Worm (Caenorhabditis elegans) whole organism, mixed stage, embryonic: ENCODE results near the gene algn-2.
A peak's percentile ranks its signal among the peaks of the same experiment; 100 is the strongest.

Experiments
- M03D4.4 ChIP-seq: sonication (generic microtip); optimal IDR thresholded peaks from 2 replicates; lab custom pipeline; 2017; ENCODE audit warnings: mild to moderate bottlenecking, missing genetic modification characterization, missing compliant biosample characterization
- ceh-39 ChIP-seq: fragments of 150-350 bp; optimal IDR thresholded peaks from 2 replicates; lab custom pipeline; 2014; ENCODE audit warnings: missing biosample characterization, missing genetic modification characterization
- ceh-43 ChIP-seq: fragments of 200-800 bp; sonication (Bioruptor generic); optimal IDR thresholded peaks from 2 replicates; lab custom pipeline; 2018; ENCODE audit warnings: mild to moderate bottlenecking, missing genetic modification characterization, moderate library complexity, missing compliant biosample characterization
- ceh-83 ChIP-seq: fragments of 200-800 bp; sonication (Bioruptor generic); optimal IDR thresholded peaks from 2 replicates; lab custom pipeline; 2018; ENCODE audit warnings: mild to moderate bottlenecking, missing genetic modification characterization, missing compliant biosample characterization
- ces-1 ChIP-seq: fragments of 150-350 bp; optimal IDR thresholded peaks from 2 replicates; lab custom pipeline; 2014; ENCODE audit warnings: missing biosample characterization, missing genetic modification reagents, missing genetic modification characterization
- cnd-1 ChIP-seq: fragments of 200-800 bp; sonication (Bioruptor generic); optimal IDR thresholded peaks from 2 replicates; lab custom pipeline; 2018; ENCODE audit warnings: mild to moderate bottlenecking, missing genetic modification characterization, missing compliant biosample characterization
- drap-1 ChIP-seq: fragments of 200-800 bp; sonication (Bioruptor generic); optimal IDR thresholded peaks from 3 replicates; lab custom pipeline; 2018; ENCODE audit warnings: mild to moderate bottlenecking, missing genetic modification characterization, missing compliant biosample characterization
- lin-13 ChIP-seq: fragments of 150-350 bp; optimal IDR thresholded peaks from 2 replicates; lab custom pipeline; 2014; ENCODE audit warnings: missing biosample characterization, missing genetic modification characterization
- lsy-2 ChIP-seq: fragments of 150-350 bp; optimal IDR thresholded peaks from 2 replicates; lab custom pipeline; 2014; ENCODE audit warnings: missing biosample characterization, missing genetic modification characterization
- mab-5 ChIP-seq: fragments of 150-350 bp; optimal IDR thresholded peaks from 2 replicates; lab custom pipeline; 2014; ENCODE audit warnings: missing biosample characterization, missing genetic modification characterization
- mep-1 ChIP-seq: fragments of 150-350 bp; optimal IDR thresholded peaks from 2 replicates; lab custom pipeline; 2017; ENCODE audit warnings: missing biosample characterization, missing genetic modification reagents, missing genetic modification characterization, inconsistent platforms
- mls-2 ChIP-seq: sonication (generic microtip); optimal IDR thresholded peaks from 2 replicates; lab custom pipeline; 2016; ENCODE audit warnings: mild to moderate bottlenecking, missing genetic modification characterization, moderate library complexity, missing compliant biosample characterization
- nhr-12 ChIP-seq: fragments of 150-350 bp; optimal IDR thresholded peaks from 2 replicates; lab custom pipeline; 2014; ENCODE audit warnings: missing biosample characterization, missing genetic modification characterization
- nhr-237 ChIP-seq: fragments of 150-350 bp; optimal IDR thresholded peaks from 2 replicates; lab custom pipeline; 2014; ENCODE audit warnings: missing biosample characterization, missing genetic modification characterization
- pha-4 ChIP-seq: fragments of 150-350 bp; optimal IDR thresholded peaks from 2 replicates; lab custom pipeline; 2018; ENCODE audit warnings: missing biosample characterization, missing genetic modification reagents, missing genetic modification characterization
- snpc-4 ChIP-seq: fragments of 150-350 bp; optimal IDR thresholded peaks from 2 replicates; lab custom pipeline; 2014; ENCODE audit warnings: missing biosample characterization, missing genetic modification characterization
- sptf-1 ChIP-seq: sonication (generic microtip); optimal IDR thresholded peaks from 2 replicates; lab custom pipeline; 2017; ENCODE audit warnings: mild to moderate bottlenecking, missing genetic modification characterization, moderate library complexity, missing compliant biosample characterization
- tbx-8 ChIP-seq: fragments of 200-800 bp; sonication (Bioruptor generic); optimal IDR thresholded peaks from 2 replicates; lab custom pipeline; 2018; ENCODE audit warnings: mild to moderate bottlenecking, missing genetic modification characterization, moderate library complexity, missing compliant biosample characterization
- unc-120 ChIP-seq: sonication (generic microtip); optimal IDR thresholded peaks from 2 replicates; lab custom pipeline; 2017; ENCODE audit warnings: missing genetic modification characterization, missing compliant biosample characterization; ENCODE audit not compliant: poor library complexity, severe bottlenecking
- unc-39 ChIP-seq: fragments of 150-350 bp; optimal IDR thresholded peaks from 2 replicates; lab custom pipeline; 2014; ENCODE audit warnings: missing biosample characterization, missing genetic modification characterization
- unc-62 ChIP-seq: fragments of 150-350 bp; optimal IDR thresholded peaks from 2 replicates; lab custom pipeline; 2014; ENCODE audit warnings: missing biosample characterization, missing genetic modification reagents, missing genetic modification characterization

The algn-2 gene

ce11 chrII:5418929-5419328, 43.9 kb downstream of the algn-2 start, which contains the start of gene EEED8.15:
Gene EEED8.15, plus strand, starts transcription at chrII:5419229.
- TF ChIP-seq nhr-237 (tag; lab: Kevin White, UChicago), result no peak
- no peak for TF ChIP-seq cnd-1 (tag; lab: Kevin White, UChicago)
- no peak for TF ChIP-seq ceh-43 (GFP tag; lab: Kevin White, UChicago)
- TF ChIP-seq unc-120, result no peak
- no peak for TF ChIP-seq ces-1 (GFP tag; lab: Kevin White, UChicago)
- TF ChIP-seq drap-1 (GFP tag; lab: Kevin White, UChicago), result no peak
- no peak for TF ChIP-seq unc-39 (tag; lab: Kevin White, UChicago)
- TF ChIP-seq, all 35 proteins: peak for 0

- TF ChIP-seq sptf-1 (tag; lab: Kevin White, UChicago) (no peak), lsy-2 (tag; lab: Kevin White, UChicago) (peak; percentile 79)
Observed at ce11 chrII:5420947-5421614, 46.0 kb downstream of the algn-2 start, which contains the start of gene tofu-6. Gene tofu-6, plus strand, starts transcription at chrII:5421248.

- TF ChIP-seq nhr-237 (tag; lab: Kevin White, UChicago) (no peak), nhr-12 (tag; lab: Kevin White, UChicago) (no peak), ceh-83 (GFP tag; lab: Kevin White, UChicago) (no peak), mab-5 (tag; lab: Kevin White, UChicago) (no peak), pha-4 (no peak)
Observed at ce11 chrII:5423832-5424231, 48.8 kb downstream of the algn-2 start, which contains the start of gene F07F6.7. Gene F07F6.7, minus strand, starts transcription at chrII:5423858.

ce11 chrII:5425633-5426032, 50.6 kb downstream of the algn-2 start, which contains the start of gene F07F6.8:
Gene F07F6.8, minus strand, starts transcription at chrII:5425733.
- no peak for TF ChIP-seq mab-5 (tag; lab: Kevin White, UChicago)
- TF ChIP-seq, all 35 proteins: peak for 0

- no peak for TF ChIP-seq tbx-8
- TF ChIP-seq snpc-4, result no peak
- TF ChIP-seq ceh-39, result peak; percentile 18
- peak; percentile 29 for TF ChIP-seq unc-120
- TF ChIP-seq mep-1 (tag; lab: Kevin White, UChicago), result peak; percentile 3
- TF ChIP-seq unc-62 (GFP tag; lab: Kevin White, UChicago), result peak; percentile 39
- TF ChIP-seq pha-4, result peak; percentile 33
- peak; percentile 38 for TF ChIP-seq sptf-1 (tag; lab: Kevin White, UChicago)
Observed at ce11 chrII:5426054-5426453, 51.0 kb downstream of the algn-2 start.

ce11 chrII:5426470-5426869, 51.4 kb downstream of the algn-2 start:
- no peak for TF ChIP-seq tbx-8
- TF ChIP-seq nhr-237 (tag; lab: Kevin White, UChicago), result no peak
- TF ChIP-seq M03D4.4 (tag; lab: Kevin White, UChicago), result no peak
- TF ChIP-seq lsy-2 (tag; lab: Kevin White, UChicago), result no peak
- no peak for TF ChIP-seq lin-13
- no peak for TF ChIP-seq ceh-39
- no peak for TF ChIP-seq sptf-1 (tag; lab: Kevin White, UChicago)
- no peak for TF ChIP-seq cnd-1 (tag; lab: Kevin White, UChicago)
- no peak for TF ChIP-seq unc-39 (tag; lab: Kevin White, UChicago)
- no peak for TF ChIP-seq mls-2 (tag; lab: Kevin White, UChicago)
